Fruit fly (Drosophila melanogaster): ENCODE results near the gene CG33090.

- TF ChIP-seq CG8478 (optimal IDR thresholded peaks at IDR 0.05) (no peak), Dll (optimal IDR thresholded peaks at IDR 0.05) (no peak)
These were observed 4.0 kb downstream of the CG33090 start, which contains the start of gene CG15286 for dm6 chr2L:14337940-14338339.

All from whole organism.